Fruit fly (Drosophila melanogaster) Kc167 (cell line): ENCODE measurements around the gene PGRP-SB1.

ENCODE experiments used
- Myc ChIP-seq: fragments of >200 bp; optimal IDR thresholded peaks from 2 replicates; lab custom pipeline; 2017; ENCODE audit warnings: missing external identifiers
- Sin3A ChIP-seq: fragments of >200 bp; optimal IDR thresholded peaks from 2 replicates; lab custom pipeline; 2018; ENCODE audit warnings: missing external identifiers
- h ChIP-seq: fragments of >200 bp; optimal IDR thresholded peaks from 3 replicates; lab custom pipeline; 2018; ENCODE audit warnings: missing external identifiers
- insv ChIP-seq: fragments of >200 bp; optimal IDR thresholded peaks from 3 replicates; lab custom pipeline; 2018; ENCODE audit warnings: missing external identifiers
- psq ChIP-seq: fragments of >200 bp; optimal IDR thresholded peaks from 2 replicates; lab custom pipeline; 2017; ENCODE audit warnings: missing external identifiers

dm6 chr3L:16698089-16698488 is 29.7 kb downstream of the PGRP-SB1 start:
- TF ChIP-seq Sin3A (no peak), insv (lab: Kevin White, UChicago) (no peak), h (lab: Kevin White, UChicago) (no peak), Myc (lab: Kevin White, UChicago) (no peak), psq (lab: Kevin White, UChicago) (no peak)
